Fruit fly (Drosophila melanogaster): Measurements from ENCODE around the gene nerfin-2.

The nerfin-2 gene

DNA sequence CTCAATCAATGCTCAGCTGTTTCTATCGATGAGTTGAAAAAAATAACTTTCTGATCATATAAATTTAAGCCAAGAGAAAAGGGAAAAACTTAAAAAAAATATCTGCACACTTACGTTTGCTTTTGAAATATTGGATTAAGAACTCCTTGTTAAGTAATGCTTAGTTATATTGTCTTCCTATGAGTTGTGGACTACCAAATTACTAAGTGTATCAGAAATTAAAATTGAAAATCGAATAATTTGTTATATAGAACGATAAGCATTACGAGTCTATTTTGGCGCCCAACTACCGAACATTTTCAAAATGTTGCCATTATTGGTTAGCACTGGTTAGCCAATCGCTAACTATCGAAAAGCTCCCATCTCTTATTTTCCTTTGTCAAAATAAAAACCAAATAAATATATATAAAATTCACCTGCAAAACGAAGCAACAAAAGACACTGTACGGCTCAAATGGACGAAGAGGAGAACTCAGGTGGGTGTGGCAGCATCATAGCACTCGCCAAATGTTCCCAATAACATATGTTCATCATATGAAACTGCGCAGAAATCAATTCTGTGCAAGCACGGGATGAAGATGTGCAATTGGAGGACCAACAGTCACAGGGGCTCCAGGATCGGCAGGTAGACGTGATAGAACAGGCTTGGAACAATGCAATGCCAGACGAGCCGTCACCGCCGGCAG is 21.9 kb upstream of the nerfin-2 start, which contains the start of gene ohgt (continued):
- TF ChIP-seq dsx (GFP tag; optimal IDR thresholded peaks at IDR 0.05; ENCODE audit: poor library complexity, severe bottlenecking) = peak; percentile 21
- peak; percentile 33 for TF ChIP-seq CG34406 (GFP tag; optimal IDR thresholded peaks at IDR 0.05)
- 0 out of 2 replicates have a peak, but pooled peaks have one; percentile 38 for TF ChIP-seq CG15336 (GFP tag; IDR thresholded peaks at IDR 0.05)
- TF ChIP-seq Hr4 (GFP tag; optimal IDR thresholded peaks at IDR 0.05) = peak; percentile 59
- peak; percentile 26 for TF ChIP-seq CG31627 (GFP tag; optimal IDR thresholded peaks at IDR 0.05)

dm6 chr3R:10052695-10053382 is 18.1 kb upstream of the nerfin-2 start, which contains the start of the genes Fancl and Npc2e:
Gene Fancl, minus strand, starts transcription at chr3R:10052869.
Gene Npc2e, plus strand, starts transcription at chr3R:10053332.
- peak; percentile 85 for TF ChIP-seq fkh (GFP tag; optimal IDR thresholded peaks at IDR 0.05)
- TF ChIP-seq vri (GFP tag; optimal IDR thresholded peaks at IDR 0.05) = peak; percentile 61
- no peak for TF ChIP-seq Sox14 (GFP tag; optimal IDR thresholded peaks at IDR 0.05)
- TF ChIP-seq CG1621 (tag; optimal IDR thresholded peaks at IDR 0.05) = no peak
- peak; percentile 0 for TF ChIP-seq Eip78C (GFP tag)

- no peak for TF ChIP-seq salr (GFP tag; optimal IDR thresholded peaks at IDR 0.05)
Measured at dm6 chr3R:10053559-10053958, 17.4 kb upstream of the nerfin-2 start.

dm6 chr3R:10054278-10054975 is 16.5 kb upstream of the nerfin-2 start:
- TF ChIP-seq ss (GFP tag; optimal IDR thresholded peaks at IDR 0.05) (no peak), Eip78C (GFP tag) (peak; percentile 12), CG6792 (GFP tag; optimal IDR thresholded peaks at IDR 0.05) (no peak), CG34406 (GFP tag; optimal IDR thresholded peaks at IDR 0.05) (no peak), Ets21C (GFP tag; optimal IDR thresholded peaks at IDR 0.05) (no peak), Eip75B (GFP tag; optimal IDR thresholded peaks at IDR 0.05) (no peak), CG31627 (GFP tag; optimal IDR thresholded peaks at IDR 0.05) (no peak), Hr4 (GFP tag; optimal IDR thresholded peaks at IDR 0.05) (no peak), CG6854 (GFP tag; optimal IDR thresholded peaks at IDR 0.05) (no peak), spab (GFP tag; optimal IDR thresholded peaks at IDR 0.05) (no peak), CG11294 (GFP tag; IDR thresholded peaks at IDR 0.05) (no peak), eg (GFP tag; IDR thresholded peaks at IDR 0.05) (no peak), salr (GFP tag; optimal IDR thresholded peaks at IDR 0.05) (no peak), Sox14 (GFP tag; optimal IDR thresholded peaks at IDR 0.05) (no peak), fkh (GFP tag; optimal IDR thresholded peaks at IDR 0.05) (peak; percentile 46), Sox15 (GFP tag; optimal IDR thresholded peaks at IDR 0.05) (no peak), CG1621 (tag; optimal IDR thresholded peaks at IDR 0.05) (no peak), Hr38 (GFP tag; optimal IDR thresholded peaks at IDR 0.05) (no peak), esn (GFP tag; optimal IDR thresholded peaks at IDR 0.05) (no peak), CG9139 (GFP tag; optimal IDR thresholded peaks at IDR 0.05) (no peak), cyc (GFP tag; optimal IDR thresholded peaks at IDR 0.05) (no peak), Hr39 (GFP tag; optimal IDR thresholded peaks at IDR 0.05) (peak; percentile 15), CG10669 (GFP tag; optimal IDR thresholded peaks at IDR 0.05) (no peak), Eip93F (GFP tag; optimal IDR thresholded peaks at IDR 0.05) (peak; percentile 79), CG11762 (GFP tag; optimal IDR thresholded peaks at IDR 0.05; ENCODE audit: insufficient read depth) (no peak), CG8632 (GFP tag; optimal IDR thresholded peaks at IDR 0.05) (no peak), CG6163 (GFP tag; IDR thresholded peaks at IDR 0.05) (no peak), Sox102F (GFP tag; optimal IDR thresholded peaks at IDR 0.05) (no peak), vri (GFP tag; optimal IDR thresholded peaks at IDR 0.05) (peak; percentile 87), CG3919 (GFP tag; optimal IDR thresholded peaks at IDR 0.05) (no peak), CG8119 (GFP tag; IDR thresholded peaks at IDR 0.05) (no peak), CG6808 (GFP tag; optimal IDR thresholded peaks at IDR 0.05) (no peak), Met (GFP tag; optimal IDR thresholded peaks at IDR 0.05) (peak; percentile 29), pdm3 (GFP tag; optimal IDR thresholded peaks at IDR 0.05) (no peak)

Measured in whole organism, prepupa.